Fruit fly (Drosophila melanogaster): ENCODE measurements around the gene meng.

Gene meng

dm6 chr2L:6797408-6797807 lies 55.1 kb downstream of the meng start (continued):
- peak; percentile 56 for TF ChIP-seq CG4854 (GFP tag; optimal IDR thresholded peaks at IDR 0.05)
- no peak for TF ChIP-seq CG10959 (GFP tag; IDR thresholded peaks at IDR 0.05)
- TF ChIP-seq bigmax (GFP tag; optimal IDR thresholded peaks at IDR 0.05), result no peak
- no peak for TF ChIP-seq HLH4C (GFP tag; IDR thresholded peaks at IDR 0.05; ENCODE audit: partially characterized antibody)
- peak; percentile 12; the same call in 1 of the 2 replicates for TF ChIP-seq nerfin-2 (GFP tag; IDR thresholded peaks at IDR 0.05; ENCODE audit: partially characterized antibody)
- TF ChIP-seq Dbx (GFP tag; IDR thresholded peaks at IDR 0.05), result peak; percentile 55; the same call in 1 of the 3 replicates
- TF ChIP-seq Ptx1 (GFP tag; IDR thresholded peaks at IDR 0.05), result 0 out of 2 replicates have a peak, but pooled peaks have one; percentile 38
- peak; percentile 32 for TF ChIP-seq sens (GFP tag)
- peak; percentile 4 for TF ChIP-seq dmrt99B (tag; optimal IDR thresholded peaks at IDR 0.05)
- no peak for TF ChIP-seq CG6654 (GFP tag; optimal IDR thresholded peaks at IDR 0.05)
- TF ChIP-seq CG17612 (GFP tag; IDR thresholded peaks at IDR 0.05), result peak; percentile 30; the same call in 1 of the 2 replicates
- peak; percentile 27 for TF ChIP-seq PHDP (tag; optimal IDR thresholded peaks at IDR 0.05)
- peak; percentile 77 for TF ChIP-seq CG8290 (GFP tag; optimal IDR thresholded peaks at IDR 0.05)
- no peak for TF ChIP-seq CG8290 (tag; optimal IDR thresholded peaks at IDR 0.05)
- peak; percentile 60; the same call in 1 of the 2 replicates for TF ChIP-seq amos (GFP tag; IDR thresholded peaks at IDR 0.05; ENCODE audit: partially characterized antibody)
- peak; percentile 66 for TF ChIP-seq Hmr (GFP tag; optimal IDR thresholded peaks at IDR 0.05)
- peak; percentile 70; the same call in 1 of the 2 replicates for TF ChIP-seq vvl (GFP tag; IDR thresholded peaks at IDR 0.05)
- TF ChIP-seq chinmo (GFP tag; IDR thresholded peaks at IDR 0.05; ENCODE audit: partially characterized antibody), result peak; percentile 70; the same call in 2 of the 4 replicates
- TF ChIP-seq BtbVII (GFP tag; optimal IDR thresholded peaks at IDR 0.05), result no peak
- TF ChIP-seq CG34224 (GFP tag; IDR thresholded peaks at IDR 0.05; ENCODE audit: partially characterized antibody), result 0 out of 3 replicates have a peak, but pooled peaks have one; percentile 17
- no peak for TF ChIP-seq CG4282 (GFP tag; optimal IDR thresholded peaks at IDR 0.05)
- TF ChIP-seq HLH3B (GFP tag; IDR thresholded peaks at IDR 0.05), result no peak
- no peak for TF ChIP-seq z (GFP tag; IDR thresholded peaks at IDR 0.05)
- no peak for TF ChIP-seq Eip74EF (GFP tag; optimal IDR thresholded peaks at IDR 0.05)
- TF ChIP-seq Vsx1 (GFP tag; optimal IDR thresholded peaks at IDR 0.05), result no peak
- peak; percentile 60; the same call in 1 of the 2 replicates for TF ChIP-seq CG32772 (GFP tag; IDR thresholded peaks at IDR 0.05)
- peak; percentile 41 for TF ChIP-seq tin (GFP tag; optimal IDR thresholded peaks at IDR 0.05)
- TF ChIP-seq ATbp (GFP tag; optimal IDR thresholded peaks at IDR 0.05), result no peak
- TF ChIP-seq gce (GFP tag; IDR thresholded peaks at IDR 0.05), result no peak
- TF ChIP-seq nmo (GFP tag; optimal IDR thresholded peaks at IDR 0.05), result peak; percentile 63
- TF ChIP-seq Adf1 (GFP tag; IDR thresholded peaks at IDR 0.05), result no peak
- TF ChIP-seq gsb-n (tag; optimal IDR thresholded peaks at IDR 0.05), result peak; percentile 24
- peak; percentile 41; the same call in 1 of the 3 replicates for TF ChIP-seq CG16813 (GFP tag; IDR thresholded peaks at IDR 0.05; ENCODE audit: partially characterized antibody)
- TF ChIP-seq CG15011 (GFP tag; optimal IDR thresholded peaks at IDR 0.05), result no peak
- peak; percentile 6 for TF ChIP-seq CG7928 (GFP tag; optimal IDR thresholded peaks at IDR 0.05)
- peak; percentile 52 for TF ChIP-seq CG1603 (tag; optimal IDR thresholded peaks at IDR 0.05)
- no peak for TF ChIP-seq Ets65A (GFP tag)
- TF ChIP-seq sim (GFP tag; IDR thresholded peaks at IDR 0.05), result no peak
- 0 out of 3 replicates have a peak, but pooled peaks have one; percentile 29 for TF ChIP-seq tgo (GFP tag; IDR thresholded peaks at IDR 0.05)
- TF ChIP-seq croc (GFP tag; conservative IDR thresholded peaks at IDR 0.05), result no peak
- peak; percentile 75 for TF ChIP-seq CG13287 (GFP tag; IDR thresholded peaks at IDR 0.05; ENCODE audit: partially characterized antibody)
- no peak for TF ChIP-seq ewg (GFP tag; optimal IDR thresholded peaks at IDR 0.05)
- TF ChIP-seq eve (GFP tag; optimal IDR thresholded peaks at IDR 0.05), result peak in 1 of 2 experiments; percentile 51
- TF ChIP-seq E2f1 (GFP tag; IDR thresholded peaks at IDR 0.05), result 0 out of 2 replicates have a peak, but pooled peaks have one; percentile 19
- TF ChIP-seq CG16863 (GFP tag; optimal IDR thresholded peaks at IDR 0.05), result no peak
- TF ChIP-seq CG12071 (GFP tag; optimal IDR thresholded peaks at IDR 0.05), result no peak
- TF ChIP-seq CG11085 (GFP tag; IDR thresholded peaks at IDR 0.05), result no peak
- peak; percentile 47 for TF ChIP-seq bcd (GFP tag; optimal IDR thresholded peaks at IDR 0.05)
- peak; percentile 25 for TF ChIP-seq CG10209 (GFP tag; optimal IDR thresholded peaks at IDR 0.05)
